Worm (Caenorhabditis elegans): ENCODE data around the gene F54F7.3.

DNA sequence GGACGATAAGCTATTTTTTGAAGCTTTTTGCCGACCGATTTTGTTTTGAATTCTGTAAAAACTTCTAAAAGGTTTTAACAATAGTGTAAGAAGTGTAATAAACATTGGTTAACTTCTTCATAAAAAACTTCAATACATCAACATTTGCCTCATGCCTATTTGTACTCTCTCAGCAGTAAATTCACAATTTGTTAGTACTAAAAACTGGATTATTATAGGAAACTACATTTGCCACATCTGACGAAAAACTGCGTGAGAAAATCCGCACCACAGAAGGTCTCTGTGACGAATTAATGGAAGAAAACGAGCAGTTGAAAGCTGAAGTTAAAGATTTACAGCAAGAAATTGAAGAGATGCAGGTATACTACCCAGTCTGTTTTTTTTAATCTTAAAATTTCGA lies 22.5 kb downstream of the F54F7.3 start:
- TF ChIP-seq hmbx-1 (tag; optimal IDR thresholded peaks at IDR 0.05), result no peak
- TF ChIP-seq ets-7 (tag; optimal IDR thresholded peaks at IDR 0.05), result no peak
- no peak for TF ChIP-seq ama-1 (optimal IDR thresholded peaks at IDR 0.05)
- TF ChIP-seq flt-1 (GFP tag; IDR thresholded peaks at IDR 0.05), result no peak
- TF ChIP-seq ceh-13 (GFP tag; optimal IDR thresholded peaks at IDR 0.05), result no peak
- TF ChIP-seq tbx-11 (GFP tag; IDR thresholded peaks at IDR 0.05), result no peak
- TF ChIP-seq B0310.2 (tag; optimal IDR thresholded peaks at IDR 0.05), result no peak
- TF ChIP-seq scrt-1 (GFP tag; IDR thresholded peaks at IDR 0.05), result no peak
- TF ChIP-seq ceh-36 (tag; optimal IDR thresholded peaks at IDR 0.05), result no peak
